Fruit fly (Drosophila melanogaster) whole organism, adult: ENCODE data around the gene CG11666.

Experiments
- CG12768 ChIP-seq: fragments of 200-800 bp; sonication (Bioruptor generic); optimal IDR thresholded peaks from 2 replicates; lab custom pipeline; 2017; ENCODE audit warnings: missing biosample characterization, missing genetic modification characterization, mild to moderate bottlenecking, moderate library complexity, missing genetic modification reagents
- CG33017 ChIP-seq: fragments of 200-800 bp; sonication (Bioruptor generic); optimal IDR thresholded peaks from 2 replicates; lab custom pipeline; 2018; ENCODE audit warnings: missing biosample characterization, mild to moderate bottlenecking, missing genetic modification characterization, moderate library complexity
- CG5204 ChIP-seq: fragments of 200-800 bp; sonication (Bioruptor generic); optimal IDR thresholded peaks from 2 replicates; lab custom pipeline; 2016; ENCODE audit warnings: missing biosample characterization, missing genetic modification characterization
- Clk ChIP-seq: fragments of 200-800 bp; sonication (Bioruptor generic); optimal IDR thresholded peaks from 2 replicates; lab custom pipeline; 2017; ENCODE audit warnings: missing biosample characterization, missing genetic modification characterization
- bab1 ChIP-seq: fragments of 200-800 bp; sonication (Bioruptor generic); optimal IDR thresholded peaks from 3 replicates; lab custom pipeline; 2019; ENCODE audit warnings: missing biosample characterization, mild to moderate bottlenecking, missing genetic modification characterization, moderate library complexity
- cnc ChIP-seq, 2 experiments: fragments of >200 bp; optimal IDR thresholded peaks; 2 replicates each; lab custom pipeline; 2017
- kay ChIP-seq: fragments of 200-800 bp; sonication (Bioruptor generic); peaks from one replicate; lab custom pipeline; 2016; ENCODE audit warnings: missing biosample characterization, missing genetic modification characterization, borderline replicate concordance
- ovo ChIP-seq: fragments of 200-800 bp; sonication (Bioruptor generic); optimal IDR thresholded peaks from 2 replicates; lab custom pipeline; 2016; ENCODE audit warnings: missing biosample characterization, missing genetic modification characterization
- pad ChIP-seq: fragments of 200-800 bp; sonication (Bioruptor generic); optimal IDR thresholded peaks from 3 replicates; lab custom pipeline; 2017; ENCODE audit warnings: missing biosample characterization, missing genetic modification characterization, mild to moderate bottlenecking, moderate library complexity, missing genetic modification reagents
- tj ChIP-seq: fragments of 200-800 bp; sonication (Bioruptor generic); optimal IDR thresholded peaks from 3 replicates; lab custom pipeline; 2017; ENCODE audit warnings: missing biosample characterization, mild to moderate bottlenecking, missing genetic modification characterization, moderate library complexity

DNA sequence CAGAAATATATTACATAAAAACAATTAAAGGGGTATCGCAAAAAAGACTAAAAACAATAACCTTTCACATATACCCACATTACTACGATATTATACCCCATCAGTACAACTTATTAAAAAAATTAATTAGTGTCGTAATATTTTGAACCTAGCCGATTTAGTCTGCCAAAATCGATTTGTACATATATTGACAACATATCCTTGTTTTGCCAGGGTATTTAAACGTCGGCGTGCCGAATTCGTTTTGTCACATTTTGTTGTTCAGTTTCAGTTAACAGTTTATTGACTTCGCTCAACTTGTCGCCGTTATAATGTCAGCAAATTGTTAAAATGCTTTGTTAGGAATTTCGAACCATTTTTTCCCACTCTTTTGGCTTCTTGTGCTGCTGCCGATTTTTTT is 36.2 kb upstream of the CG11666 start:
- TF ChIP-seq cnc (optimal IDR thresholded peaks at IDR 0.05; lab: Kevin White, UChicago) (no peak), CG33017 (no peak), CG12768 (no peak), CG5204 (GFP tag; lab: Kevin White, UChicago) (no peak), kay (GFP tag; lab: Kevin White, UChicago) (no peak), pad (GFP tag; lab: Kevin White, UChicago) (no peak), Clk (GFP tag; lab: Kevin White, UChicago) (no peak), tj (GFP tag; lab: Kevin White, UChicago) (no peak), ovo (GFP tag; lab: Kevin White, UChicago) (no peak), bab1 (GFP tag; lab: Kevin White, UChicago) (no peak)
